Fruit fly (Drosophila melanogaster) whole organism, embryonic: Measurements from ENCODE around the gene Sf3b3.

Experiments used
- CG1024 ChIP-seq: fragments of 200-800 bp; sonication (Bioruptor generic); IDR thresholded peaks from 2 replicates; pipeline ENCODE4 v1.3.6; 2022; ENCODE audit warnings: missing biosample characterization, missing genetic modification characterization
- CG10431 ChIP-seq: fragments of 200-800 bp; sonication (Bioruptor generic); optimal IDR thresholded peaks from 3 replicates; lab custom pipeline; 2018; ENCODE audit warnings: missing biosample characterization, mild to moderate bottlenecking, missing genetic modification characterization
- CG12071 ChIP-seq: fragments of 200-800 bp; sonication (Bioruptor generic); optimal IDR thresholded peaks from 3 replicates; lab custom pipeline; 2018; ENCODE audit warnings: missing biosample characterization, mild to moderate bottlenecking, missing genetic modification characterization
- CG12236 ChIP-seq: fragments of 200-800 bp; sonication (Bioruptor generic); optimal IDR thresholded peaks from 2 replicates; lab custom pipeline; 2016; ENCODE audit warnings: missing biosample characterization, missing genetic modification characterization
- CG14050 ChIP-seq: fragments of 200-800 bp; sonication (Bioruptor generic); IDR thresholded peaks from 3 replicates; pipeline ENCODE4 v1.3.6; 2022; ENCODE audit warnings: missing biosample characterization, missing genetic modification characterization
- CG14965 ChIP-seq: fragments of 200-800 bp; sonication (Bioruptor generic); optimal IDR thresholded peaks from 2 replicates; lab custom pipeline; 2016; ENCODE audit warnings: missing biosample characterization, missing genetic modification characterization, borderline replicate concordance
- CG16863 ChIP-seq: fragments of 200-800 bp; sonication (Bioruptor generic); optimal IDR thresholded peaks from 3 replicates; lab custom pipeline; 2016; ENCODE audit warnings: missing biosample characterization, missing genetic modification characterization
- CG4854 ChIP-seq: fragments of 200-800 bp; sonication (Bioruptor generic); optimal IDR thresholded peaks from 2 replicates; lab custom pipeline; 2016; ENCODE audit warnings: missing biosample characterization, missing genetic modification characterization, inconsistent platforms
- CG5180 ChIP-seq: fragments of 200-800 bp; sonication (Bioruptor generic); optimal IDR thresholded peaks from 3 replicates; lab custom pipeline; 2017; ENCODE audit warnings: missing biosample characterization, missing genetic modification characterization, mild to moderate bottlenecking, moderate library complexity, missing genetic modification reagents
- CG6854 ChIP-seq: fragments of 200-800 bp; sonication (Bioruptor generic); optimal IDR thresholded peaks from 3 replicates; lab custom pipeline; 2017; ENCODE audit warnings: missing biosample characterization, mild to moderate bottlenecking, missing genetic modification characterization
- CG7839 ChIP-seq: fragments of 200-800 bp; sonication (Bioruptor generic); optimal IDR thresholded peaks from 3 replicates; lab custom pipeline; 2018; ENCODE audit warnings: missing biosample characterization, mild to moderate bottlenecking, missing genetic modification characterization, moderate library complexity
- CG8089 ChIP-seq: fragments of 200-800 bp; sonication (Bioruptor generic); optimal IDR thresholded peaks from 3 replicates; lab custom pipeline; 2016; ENCODE audit warnings: missing biosample characterization, missing genetic modification characterization
- CG8281 ChIP-seq: fragments of 200-800 bp; sonication (Bioruptor generic); optimal IDR thresholded peaks from 2 replicates; lab custom pipeline; 2018; ENCODE audit warnings: missing biosample characterization, mild to moderate bottlenecking, missing genetic modification characterization, moderate library complexity
- CG8924 ChIP-seq: fragments of 200-800 bp; optimal IDR thresholded peaks from 3 replicates; lab custom pipeline; 2019; ENCODE audit warnings: missing biosample characterization, mild to moderate bottlenecking, missing genetic modification characterization, moderate library complexity
- CoRest ChIP-seq: fragments of 200-800 bp; sonication (Bioruptor generic); optimal IDR thresholded peaks from 3 replicates; lab custom pipeline; 2018; ENCODE audit warnings: missing biosample characterization, mild to moderate bottlenecking, missing genetic modification characterization, moderate library complexity
- Dref ChIP-seq: fragments of 200-800 bp; sonication (Bioruptor generic); IDR thresholded peaks from 2 replicates; pipeline ENCODE4 v1.3.6; 2022; ENCODE audit warnings: missing biosample characterization, missing genetic modification characterization
- Drgx ChIP-seq: fragments of 200-800 bp; sonication (Bioruptor generic); IDR thresholded peaks from 2 replicates; pipeline ENCODE4 v1.3.6; 2022; ENCODE audit warnings: missing biosample characterization, missing genetic modification characterization
- Hr3 ChIP-seq: fragments of 200-800 bp; sonication (Bioruptor generic); optimal IDR thresholded peaks from 3 replicates; lab custom pipeline; 2016; ENCODE audit warnings: missing biosample characterization, missing genetic modification characterization
- Hsf ChIP-seq: fragments of 200-800 bp; sonication (Bioruptor generic); optimal IDR thresholded peaks from 3 replicates; lab custom pipeline; 2016; ENCODE audit warnings: missing biosample characterization, missing genetic modification characterization
- bsh ChIP-seq, 2 experiments: fragments of 200-800 bp; sonication (Bioruptor generic); optimal IDR thresholded peaks; 2 replicates each; lab custom pipeline; 2017 to 2018; ENCODE audit warnings: mild to moderate bottlenecking in 2 of 2, missing biosample characterization in 2 of 2, missing genetic modification characterization in 2 of 2, moderate library complexity in 1 of 2
- cas ChIP-seq: fragments of 200-800 bp; sonication (Bioruptor generic); IDR thresholded peaks from 2 replicates; pipeline ENCODE4 v1.3.6; 2022; ENCODE audit warnings: missing biosample characterization, missing genetic modification characterization
- esg ChIP-seq: fragments of 200-800 bp; sonication (Bioruptor generic); conservative IDR thresholded peaks from 2 replicates; pipeline ENCODE4 v1.3.6; 2022; ENCODE audit warnings: missing biosample characterization, missing genetic modification characterization
- ftz-f1 ChIP-seq: fragments of 200-800 bp; sonication (Bioruptor generic); optimal IDR thresholded peaks from 2 replicates; lab custom pipeline; 2016; ENCODE audit warnings: missing biosample characterization, missing genetic modification characterization
- gro ChIP-seq: fragments of 200-800 bp; sonication (Bioruptor generic); optimal IDR thresholded peaks from 2 replicates; lab custom pipeline; 2016; ENCODE audit warnings: missing biosample characterization, missing genetic modification characterization
- hb ChIP-seq: fragments of 200-800 bp; sonication (Bioruptor generic); IDR thresholded peaks from 3 replicates; pipeline ENCODE4 v1.3.6; 2022; ENCODE audit warnings: missing biosample characterization, missing genetic modification characterization; ENCODE audit not compliant: partially characterized antibody
- kah ChIP-seq: fragments of 200-800 bp; sonication (Bioruptor generic); optimal IDR thresholded peaks from 2 replicates; lab custom pipeline; 2018; ENCODE audit warnings: missing biosample characterization, mild to moderate bottlenecking, missing genetic modification characterization
- mld ChIP-seq: fragments of 200-800 bp; sonication (Bioruptor generic); IDR thresholded peaks from 3 replicates; pipeline ENCODE4 v1.3.6; 2022; ENCODE audit warnings: missing biosample characterization, missing genetic modification characterization; ENCODE audit not compliant: partially characterized antibody
- nmo ChIP-seq: fragments of 200-800 bp; sonication (Bioruptor generic); optimal IDR thresholded peaks from 2 replicates; lab custom pipeline; 2018; ENCODE audit warnings: missing biosample characterization, mild to moderate bottlenecking, missing genetic modification characterization, moderate library complexity
- onecut ChIP-seq: fragments of 200-800 bp; sonication (Bioruptor generic); IDR thresholded peaks from 2 replicates; pipeline ENCODE4 v1.3.6; 2022; ENCODE audit warnings: missing biosample characterization, missing genetic modification characterization
- pan ChIP-seq, 4 experiments: fragments of >200 bp in 3 of 4; fragments of 200-800 bp in 1 of 4; sonication (Bioruptor generic) in 1 of 4; optimal IDR thresholded peaks in 3 of 4; IDR thresholded peaks in 1 of 4; 2 replicates each; pipeline versions ENCODE4 v1.3.6 to Lab custom; 2017 to 2022; ENCODE audit warnings: missing biosample characterization in 2 of 4, missing genetic modification characterization in 2 of 4, mixed read lengths in 1 of 4
- pita ChIP-seq: fragments of 200-800 bp; sonication (Bioruptor generic); optimal IDR thresholded peaks from 2 replicates; lab custom pipeline; 2017; ENCODE audit warnings: missing biosample characterization, mild to moderate bottlenecking, missing genetic modification characterization
- ranshi ChIP-seq: fragments of 200-800 bp; sonication (Bioruptor generic); IDR thresholded peaks from 2 replicates; pipeline ENCODE4 v1.3.6; 2022; ENCODE audit warnings: missing biosample characterization, missing genetic modification characterization
- seq ChIP-seq: fragments of 200-800 bp; sonication (Bioruptor generic); IDR thresholded peaks from 2 replicates; pipeline ENCODE4 v1.3.6; 2022; ENCODE audit warnings: missing biosample characterization, missing genetic modification characterization
- tio ChIP-seq: fragments of 200-800 bp; sonication (Bioruptor generic); optimal IDR thresholded peaks from 2 replicates; lab custom pipeline; 2017; ENCODE audit warnings: missing biosample characterization, missing genetic modification characterization, inconsistent platforms
- zen ChIP-seq: fragments of 200-800 bp; sonication (Bioruptor generic); optimal IDR thresholded peaks from 3 replicates; lab custom pipeline; 2018; ENCODE audit warnings: missing biosample characterization, mild to moderate bottlenecking, missing genetic modification characterization, moderate library complexity
- zf30C ChIP-seq: fragments of 200-800 bp; sonication (Bioruptor generic); optimal IDR thresholded peaks from 3 replicates; lab custom pipeline; 2018; ENCODE audit warnings: missing biosample characterization, mild to moderate bottlenecking, missing genetic modification characterization

Sf3b3 gene

dm6 chr3L:815234-816200 is 17.7 kb downstream of the Sf3b3 start (continued):
- TF ChIP-seq CG7839 (tag; lab: Kevin White, UChicago) (peak; percentile 52), tio (no peak), cas (no peak), CG6854 (GFP tag; lab: Kevin White, UChicago) (no peak), ftz-f1 (GFP tag; lab: Kevin White, UChicago) (no peak), CG12236 (no peak), CG14050 (peak; percentile 65), seq (0 out of 2 replicates have a peak, but pooled peaks have one; percentile 29), kah (GFP tag; lab: Kevin White, UChicago) (no peak), CG14965 (GFP tag; lab: Kevin White, UChicago) (no peak), pita (GFP tag; lab: Kevin White, UChicago) (no peak), CoRest (peak; percentile 36), pan (optimal IDR thresholded peaks at IDR 0.05; lab: Kevin White, UChicago) (no peak), pan (GFP tag; optimal IDR thresholded peaks at IDR 0.05 in 1 of 2, IDR thresholded peaks at IDR 0.05 in 1 of 2) (peak in 1 of 2 experiments; percentile 67), CG1024 (GFP tag; lab: Robert Waterston, UW) (no peak), zen (tag; lab: Kevin White, UChicago) (no peak), CG4854 (GFP tag; lab: Kevin White, UChicago) (no peak), Hsf (GFP tag; lab: Kevin White, UChicago) (no peak), CG8281 (tag; lab: Kevin White, UChicago) (no peak), CG8089 (GFP tag; lab: Kevin White, UChicago) (no peak), mld (GFP tag; lab: Robert Waterston, UW) (no peak), CG10431 (GFP tag; lab: Kevin White, UChicago) (no peak), gro (GFP tag; lab: Kevin White, UChicago) (no peak), ranshi (GFP tag; lab: Robert Waterston, UW) (peak; percentile 62; the same call in 1 of the 2 replicates), CG5180 (GFP tag; lab: Kevin White, UChicago) (no peak), Hr3 (GFP tag; lab: Kevin White, UChicago) (no peak), nmo (GFP tag; lab: Kevin White, UChicago) (peak; percentile 40), onecut (GFP tag; lab: Robert Waterston, UW) (no peak), hb (0 out of 3 replicates have a peak, but pooled peaks have one; percentile 48), CG12071 (GFP tag; lab: Kevin White, UChicago) (no peak), CG16863 (GFP tag; lab: Kevin White, UChicago) (no peak)

DNA sequence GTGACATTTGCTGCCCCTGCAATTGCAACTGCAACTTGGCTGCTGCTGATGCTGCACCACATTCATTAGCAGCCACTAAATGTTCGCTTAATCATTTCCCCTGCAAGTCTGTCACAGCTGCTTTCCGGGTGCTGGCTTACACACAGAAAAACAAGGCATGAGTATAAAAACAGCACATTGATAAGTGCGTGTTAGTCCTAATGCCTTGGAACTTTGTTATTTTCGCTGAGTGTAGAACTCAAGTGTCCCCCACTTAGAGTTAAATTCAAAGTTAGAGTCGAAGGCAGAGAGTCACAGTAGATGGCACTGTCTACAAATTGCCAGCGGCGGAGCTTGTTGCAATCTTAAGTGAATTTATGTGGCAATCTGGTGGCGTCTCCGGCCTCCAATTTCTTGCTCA is 19.3 kb downstream of the Sf3b3 start:
- peak; percentile 56 for TF ChIP-seq Drgx (GFP tag; lab: Robert Waterston, UW)
- TF ChIP-seq zf30C (GFP tag; lab: Kevin White, UChicago), result peak; percentile 26
- peak in 1 of 2 experiments; percentile 9 for TF ChIP-seq bsh (GFP tag; optimal IDR thresholded peaks at IDR 0.05; lab: Kevin White, UChicago)
- TF ChIP-seq CG8924 (tag; lab: Kevin White, UChicago), result no peak
- no peak for TF ChIP-seq Dref (GFP tag; lab: Robert Waterston, UW)
- no peak for TF ChIP-seq esg (GFP tag; lab: Robert Waterston, UW)
